Worm (Caenorhabditis elegans): ENCODE results near the gene zag-1.

ce11 chrIV:3873706-3874105 is 18.1 kb downstream of the zag-1 start, which contains the start of gene F37C4.5:
- TF ChIP-seq tbx-11 (GFP tag; IDR thresholded peaks at IDR 0.05) (no peak), flt-1 (GFP tag; IDR thresholded peaks at IDR 0.05) (no peak), ceh-13 (GFP tag; optimal IDR thresholded peaks at IDR 0.05) (no peak), hnd-1 (tag; optimal IDR thresholded peaks at IDR 0.05) (no peak), ets-7 (tag; optimal IDR thresholded peaks at IDR 0.05) (no peak), hmg-4 (GFP tag; optimal IDR thresholded peaks at IDR 0.05) (no peak), scrt-1 (GFP tag; IDR thresholded peaks at IDR 0.05) (no peak), ama-1 (optimal IDR thresholded peaks at IDR 0.05) (no peak), tra-4 (tag; optimal IDR thresholded peaks at IDR 0.05) (no peak), aly-1 (tag; optimal IDR thresholded peaks at IDR 0.05) (no peak), pes-1 (GFP tag; IDR thresholded peaks at IDR 0.05) (no peak), F13C5.2 (tag; optimal IDR thresholded peaks at IDR 0.05) (no peak)

Measured in whole organism, early embryonic.